Fruit fly (Drosophila melanogaster): ENCODE results near the gene Sox21a.

DNA sequence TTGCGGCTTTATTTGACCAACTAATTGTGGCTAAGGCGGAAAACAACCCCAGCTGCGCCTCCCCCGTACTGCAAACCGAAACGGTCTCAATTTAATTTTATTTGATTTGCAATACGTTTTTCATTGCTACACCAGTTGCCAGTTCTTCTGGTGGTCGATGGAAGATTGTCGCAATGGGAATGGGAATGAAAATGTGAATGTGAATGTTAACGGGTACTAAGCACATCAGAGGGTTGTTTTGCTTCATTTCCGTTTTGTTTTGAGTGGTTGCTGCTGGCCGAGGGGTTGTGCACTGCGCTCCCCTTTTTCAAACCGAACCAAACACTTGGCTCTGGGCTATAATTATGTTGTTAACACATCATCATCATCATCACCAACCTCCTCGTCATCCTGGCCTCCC is 6.2 kb upstream of the Sox21a start:
- TF ChIP-seq CG15710 (tag; optimal IDR thresholded peaks at IDR 0.05) (no peak), CG12605 (GFP tag; IDR thresholded peaks at IDR 0.05) (no peak), CG17806 (tag; optimal IDR thresholded peaks at IDR 0.05) (no peak), CG10348 (GFP tag; IDR thresholded peaks at IDR 0.05) (no peak), fd96Ca (GFP tag; IDR thresholded peaks at IDR 0.05) (no peak), EcR (GFP tag; optimal IDR thresholded peaks at IDR 0.05) (no peak), Snoo (tag; optimal IDR thresholded peaks at IDR 0.05) (no peak), gl (tag; optimal IDR thresholded peaks at IDR 0.05) (no peak), CG8301 (tag; optimal IDR thresholded peaks at IDR 0.05) (no peak), CG4496 (GFP tag; IDR thresholded peaks at IDR 0.05) (no peak), CG8159 (tag; optimal IDR thresholded peaks at IDR 0.05) (no peak)

Measured in whole organism, pupa.